Worm (Caenorhabditis elegans) whole organism, L1 larva: ENCODE results near the gene vwa-8.

Source experiments
- blmp-1 ChIP-seq: fragments of 150-350 bp; optimal IDR thresholded peaks from 2 replicates; lab custom pipeline; 2014; ENCODE audit warnings: missing biosample characterization, missing genetic modification characterization
- ceh-8 ChIP-seq: fragments of 200-800 bp; sonication (Bioruptor generic); optimal IDR thresholded peaks from 2 replicates; lab custom pipeline; 2018; ENCODE audit warnings: mild to moderate bottlenecking, missing genetic modification characterization, moderate library complexity, missing compliant biosample characterization
- efl-1 ChIP-seq, 4 experiments: fragments of 150-350 bp; optimal IDR thresholded peaks in 3 of 4; peaks in 1 of 4; 1 replicate in 1 of 4; 2 replicates in 3 of 4; lab custom pipeline; 2014; ENCODE audit warnings: missing biosample characterization in 2 of 4, missing genetic modification characterization in 2 of 4, missing genetic modification reagents in 2 of 4
- hlh-17 ChIP-seq: fragments of 200-800 bp; sonication (Bioruptor generic); optimal IDR thresholded peaks from 2 replicates; lab custom pipeline; 2018; ENCODE audit warnings: missing genetic modification characterization, mild to moderate bottlenecking, missing compliant biosample characterization, moderate library complexity, borderline replicate concordance
- hlh-4 ChIP-seq: sonication (generic microtip); optimal IDR thresholded peaks from 2 replicates; lab custom pipeline; 2016; ENCODE audit warnings: mild to moderate bottlenecking, missing genetic modification characterization, missing compliant biosample characterization
- hpl-2 ChIP-seq: fragments of 150-350 bp; optimal IDR thresholded peaks from 2 replicates; lab custom pipeline; 2014; ENCODE audit warnings: missing biosample characterization, missing genetic modification reagents, missing genetic modification characterization
- irx-1 ChIP-seq: sonication (generic microtip); optimal IDR thresholded peaks from 2 replicates; lab custom pipeline; 2016; ENCODE audit warnings: missing genetic modification characterization, missing compliant biosample characterization
- lir-3 ChIP-seq: sonication (generic microtip); optimal IDR thresholded peaks from 2 replicates; lab custom pipeline; 2016; ENCODE audit warnings: mild to moderate bottlenecking, missing genetic modification characterization, moderate library complexity, missing compliant biosample characterization; ENCODE audit not compliant: poor library complexity
- nhr-47 ChIP-seq: sonication (generic microtip); optimal IDR thresholded peaks from 2 replicates; lab custom pipeline; 2016; ENCODE audit warnings: mild to moderate bottlenecking, missing genetic modification characterization, moderate library complexity, missing compliant biosample characterization
- nhr-85 ChIP-seq: sonication (generic microtip); peaks from one replicate; lab custom pipeline; 2016; ENCODE audit warnings: missing genetic modification characterization, inconsistent platforms, missing compliant biosample characterization
- pax-3 ChIP-seq: fragments of 200-800 bp; sonication (Bioruptor generic); optimal IDR thresholded peaks from 2 replicates; lab custom pipeline; 2018; ENCODE audit warnings: mild to moderate bottlenecking, missing genetic modification characterization, moderate library complexity, missing compliant biosample characterization
- rnt-1 ChIP-seq: sonication (generic microtip); optimal IDR thresholded peaks from 2 replicates; lab custom pipeline; 2016; ENCODE audit warnings: mild to moderate bottlenecking, missing genetic modification characterization, moderate library complexity, missing compliant biosample characterization
- skn-1 ChIP-seq: fragments of 150-350 bp; optimal IDR thresholded peaks from 2 replicates; lab custom pipeline; 2014; ENCODE audit warnings: missing biosample characterization, missing genetic modification characterization
- snpc-4 ChIP-seq: fragments of 150-350 bp; optimal IDR thresholded peaks from 2 replicates; lab custom pipeline; 2014; ENCODE audit warnings: missing biosample characterization, missing genetic modification characterization
- sup-37 ChIP-seq: fragments of 200-800 bp; sonication (Bioruptor generic); optimal IDR thresholded peaks from 2 replicates; lab custom pipeline; 2018; ENCODE audit warnings: mild to moderate bottlenecking, missing genetic modification characterization, missing compliant biosample characterization
- tbx-2 ChIP-seq: sonication (generic microtip); optimal IDR thresholded peaks from 2 replicates; lab custom pipeline; 2016; ENCODE audit warnings: missing genetic modification characterization, missing compliant biosample characterization
- tlp-1 ChIP-seq: fragments of 150-350 bp; optimal IDR thresholded peaks from 2 replicates; lab custom pipeline; 2014; ENCODE audit warnings: missing biosample characterization, missing genetic modification characterization
- unc-86 ChIP-seq: sonication (generic microtip); optimal IDR thresholded peaks from 2 replicates; lab custom pipeline; 2016; ENCODE audit warnings: missing genetic modification characterization, missing compliant biosample characterization
- vab-15 ChIP-seq: sonication (generic microtip); optimal IDR thresholded peaks from 2 replicates; lab custom pipeline; 2017; ENCODE audit warnings: missing genotype, mild to moderate bottlenecking, missing genetic modification characterization, missing compliant biosample characterization
- zag-1 ChIP-seq: fragments of 150-350 bp; optimal IDR thresholded peaks from 2 replicates; lab custom pipeline; 2014; ENCODE audit warnings: missing biosample characterization, missing genetic modification characterization
- ztf-11 ChIP-seq, 2 experiments: sonication (generic microtip); optimal IDR thresholded peaks; 2 replicates each; lab custom pipeline; 2016 to 2017; ENCODE audit warnings: missing genetic modification characterization in 2 of 2, missing biosample characterization in 1 of 2, missing compliant biosample characterization in 1 of 2

Gene vwa-8

DNA sequence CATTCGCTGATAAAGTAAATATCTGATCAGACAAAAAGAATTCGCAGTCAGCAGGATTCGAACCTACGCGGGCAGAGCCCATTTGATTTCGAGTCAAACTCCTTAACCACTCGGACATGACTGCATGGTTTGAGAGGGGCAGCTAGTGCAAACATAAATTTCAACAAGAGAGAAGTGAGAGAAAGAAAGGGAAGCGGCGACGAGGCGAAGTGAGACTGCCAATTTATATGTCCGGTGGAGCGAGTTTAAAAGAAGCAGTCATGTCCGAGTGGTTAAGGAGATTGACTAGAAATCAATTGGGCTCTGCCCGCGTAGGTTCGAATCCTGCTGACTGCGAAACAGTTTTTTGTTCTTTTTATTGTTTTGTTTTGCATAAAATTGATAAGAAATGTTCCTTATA lies 55.1 kb downstream of the vwa-8 start (continued):
- TF ChIP-seq ceh-8 (peak; percentile 96), rnt-1 (tag; lab: Kevin White, UChicago) (peak; percentile 82), nhr-85 (peak; percentile 83), unc-86 (tag; lab: Kevin White, UChicago) (peak; percentile 86), hlh-4 (tag; lab: Kevin White, UChicago) (peak; percentile 3), snpc-4 (tag; lab: Kevin White, UChicago) (peak; percentile 56), ztf-11 (tag; optimal IDR thresholded peaks at IDR 0.05; lab: Kevin White, UChicago) (peak in 1 of 2 experiments; percentile 81), lir-3 (tag; lab: Kevin White, UChicago) (peak; percentile 71), vab-15 (tag; lab: Kevin White, UChicago) (peak; percentile 35), blmp-1 (peak; percentile 42), nhr-47 (tag; lab: Kevin White, UChicago) (peak; percentile 95), zag-1 (tag; lab: Kevin White, UChicago) (peak; percentile 13)

DNA sequence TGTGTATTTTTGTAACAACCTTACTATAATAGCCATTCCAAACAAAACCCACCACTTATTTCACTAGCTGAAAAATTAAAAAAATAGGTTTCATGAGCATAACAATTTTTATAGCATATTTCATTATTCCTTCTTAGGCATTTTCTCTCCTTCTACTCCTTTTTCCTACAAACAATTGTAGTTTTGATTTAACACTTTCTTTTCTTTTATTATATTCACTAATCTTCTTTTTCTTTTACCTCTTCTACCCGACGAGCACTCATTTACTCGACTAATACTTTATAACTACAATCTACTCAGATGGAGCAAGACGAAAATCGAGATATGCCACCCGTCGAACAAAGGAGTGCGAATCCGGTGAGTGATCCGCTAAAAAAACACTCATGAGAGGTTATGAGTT lies 57.0 kb downstream of the vwa-8 start, which contains the start of gene C53C7.3:
C53C7.3 (plus strand) TSS at position 301 of the 400 bp plus-strand sequence.
- TF ChIP-seq skn-1 (tag; lab: Kevin White, UChicago), result no peak
- TF ChIP-seq efl-1 (optimal IDR thresholded peaks at IDR 0.05; lab: Kevin White, UChicago), result no peak
- no peak for TF ChIP-seq efl-1 (GFP tag; optimal IDR thresholded peaks at IDR 0.05 in 1 of 2; lab: Kevin White, UChicago)
- no peak for TF ChIP-seq tlp-1
- TF ChIP-seq irx-1 (tag; lab: Kevin White, UChicago), result no peak
- TF ChIP-seq sup-37 (GFP tag; lab: Kevin White, UChicago), result no peak
- no peak for TF ChIP-seq pax-3 (tag; lab: Kevin White, UChicago)
- TF ChIP-seq tbx-2 (tag; lab: Kevin White, UChicago), result no peak
- no peak for TF ChIP-seq hpl-2
- TF ChIP-seq hlh-17, result no peak
